Fruit fly (Drosophila melanogaster) whole organism, prepupa: Measurements from ENCODE around the gene Dnaaf6.
A peak's percentile ranks its signal among the peaks of the same experiment; 100 is the strongest.

ENCODE experiments used
- Blimp-1 ChIP-seq: fragments of 200-800 bp; sonication (Bioruptor generic); optimal IDR thresholded peaks from 3 replicates; lab custom pipeline; 2017; ENCODE audit warnings: missing biosample characterization, missing genetic modification characterization, mild to moderate bottlenecking, moderate library complexity, missing genetic modification reagents
- CG10669 ChIP-seq: fragments of 200-800 bp; sonication (Bioruptor generic); optimal IDR thresholded peaks from 3 replicates; lab custom pipeline; 2018; ENCODE audit warnings: missing biosample characterization, mild to moderate bottlenecking, missing genetic modification characterization, moderate library complexity
- CG11902 ChIP-seq: fragments of 200-800 bp; sonication (Bioruptor generic); optimal IDR thresholded peaks from 3 replicates; lab custom pipeline; 2016; ENCODE audit warnings: missing biosample characterization, missing genetic modification characterization
- CG15336 ChIP-seq: fragments of 200-800 bp; sonication (Bioruptor generic); IDR thresholded peaks from 2 replicates; pipeline ENCODE4 v1.3.6; 2022; ENCODE audit warnings: missing biosample characterization, missing genetic modification characterization
- CG16779 ChIP-seq: fragments of 200-800 bp; sonication (Bioruptor generic); optimal IDR thresholded peaks from 3 replicates; lab custom pipeline; 2017; ENCODE audit warnings: missing biosample characterization, mild to moderate bottlenecking, missing genetic modification characterization
- CG3032 ChIP-seq: fragments of 200-800 bp; optimal IDR thresholded peaks from 2 replicates; lab custom pipeline; 2019; ENCODE audit warnings: missing biosample characterization, mild to moderate bottlenecking, missing genetic modification characterization, moderate library complexity
- CG31627 ChIP-seq: fragments of 200-800 bp; sonication (Bioruptor generic); optimal IDR thresholded peaks from 3 replicates; lab custom pipeline; 2016; ENCODE audit warnings: missing biosample characterization, missing genetic modification characterization
- CG32006 ChIP-seq: fragments of 200-800 bp; sonication (Bioruptor generic); optimal IDR thresholded peaks from 3 replicates; lab custom pipeline; 2017; ENCODE audit warnings: missing biosample characterization, mild to moderate bottlenecking, missing genetic modification characterization
- CG34406 ChIP-seq: fragments of 200-800 bp; sonication (Bioruptor generic); optimal IDR thresholded peaks from 3 replicates; lab custom pipeline; 2016; ENCODE audit warnings: missing biosample characterization, missing genetic modification characterization
- CG3919 ChIP-seq: fragments of 200-800 bp; sonication (Bioruptor generic); optimal IDR thresholded peaks from 3 replicates; lab custom pipeline; 2016; ENCODE audit warnings: missing biosample characterization, missing genetic modification characterization
- CG4318 ChIP-seq: fragments of 200-800 bp; sonication (Bioruptor generic); optimal IDR thresholded peaks from 3 replicates; lab custom pipeline; 2017; ENCODE audit warnings: missing biosample characterization, mild to moderate bottlenecking, missing genetic modification characterization
- CG6163 ChIP-seq: fragments of 200-800 bp; sonication (Bioruptor generic); IDR thresholded peaks from 3 replicates; pipeline ENCODE4 v1.3.6; 2022; ENCODE audit warnings: missing biosample characterization, missing genetic modification characterization
- CG6792 ChIP-seq: fragments of 200-800 bp; sonication (Bioruptor generic); optimal IDR thresholded peaks from 3 replicates; lab custom pipeline; 2016; ENCODE audit warnings: missing biosample characterization, missing genetic modification characterization
- CG6808 ChIP-seq: fragments of 200-800 bp; sonication (Bioruptor generic); optimal IDR thresholded peaks from 3 replicates; lab custom pipeline; 2017; ENCODE audit warnings: missing biosample characterization, missing genetic modification characterization, mild to moderate bottlenecking, moderate library complexity, missing genetic modification reagents
- CG7368 ChIP-seq: fragments of 200-800 bp; sonication (Bioruptor generic); optimal IDR thresholded peaks from 3 replicates; lab custom pipeline; 2016; ENCODE audit warnings: missing biosample characterization, missing genetic modification characterization
- Eip75B ChIP-seq: fragments of 200-800 bp; sonication (Bioruptor generic); optimal IDR thresholded peaks from 3 replicates; lab custom pipeline; 2016; ENCODE audit warnings: missing biosample characterization, missing genetic modification characterization
- Eip78C ChIP-seq: fragments of 200-800 bp; sonication (Bioruptor generic); peaks from one replicate; lab custom pipeline; 2016; ENCODE audit warnings: missing biosample characterization, missing genetic modification characterization
- Eip93F ChIP-seq: fragments of 200-800 bp; sonication (Bioruptor generic); optimal IDR thresholded peaks from 2 replicates; lab custom pipeline; 2016; ENCODE audit warnings: missing biosample characterization, mild to moderate bottlenecking, missing genetic modification characterization
- Hr39 ChIP-seq: fragments of 200-800 bp; sonication (Bioruptor generic); optimal IDR thresholded peaks from 2 replicates; lab custom pipeline; 2016; ENCODE audit warnings: missing biosample characterization, missing genetic modification characterization
- Hr4 ChIP-seq: fragments of 200-800 bp; sonication (Bioruptor generic); optimal IDR thresholded peaks from 3 replicates; lab custom pipeline; 2016; ENCODE audit warnings: missing biosample characterization, missing genetic modification characterization
- Lpt ChIP-seq: fragments of 200-800 bp; sonication (Bioruptor generic); optimal IDR thresholded peaks from 3 replicates; lab custom pipeline; 2016; ENCODE audit warnings: missing biosample characterization, missing genetic modification characterization
- Met ChIP-seq: fragments of 200-800 bp; sonication (Bioruptor generic); optimal IDR thresholded peaks from 3 replicates; lab custom pipeline; 2016; ENCODE audit warnings: missing biosample characterization, missing genetic modification characterization
- Smox ChIP-seq: fragments of 200-800 bp; sonication (Bioruptor generic); optimal IDR thresholded peaks from 3 replicates; lab custom pipeline; 2016; ENCODE audit warnings: missing biosample characterization, missing genetic modification characterization
- Sox102F ChIP-seq: fragments of 200-800 bp; sonication (Bioruptor generic); optimal IDR thresholded peaks from 2 replicates; lab custom pipeline; 2016; ENCODE audit warnings: missing biosample characterization, mild to moderate bottlenecking, missing genetic modification characterization
- Sox14 ChIP-seq: fragments of 200-800 bp; sonication (Bioruptor generic); optimal IDR thresholded peaks from 3 replicates; lab custom pipeline; 2016; ENCODE audit warnings: missing biosample characterization, missing genetic modification characterization
- Sox15 ChIP-seq: fragments of 200-800 bp; sonication (Bioruptor generic); optimal IDR thresholded peaks from 3 replicates; lab custom pipeline; 2016; ENCODE audit warnings: missing biosample characterization, missing genetic modification characterization
- achi ChIP-seq: fragments of 200-800 bp; sonication (Bioruptor generic); optimal IDR thresholded peaks from 3 replicates; lab custom pipeline; 2016; ENCODE audit warnings: missing biosample characterization, missing genetic modification characterization
- acj6 ChIP-seq: fragments of 200-800 bp; sonication (Bioruptor generic); optimal IDR thresholded peaks from 3 replicates; lab custom pipeline; 2016; ENCODE audit warnings: missing biosample characterization, missing genetic modification characterization
- dac ChIP-seq: fragments of 200-800 bp; sonication (Bioruptor generic); optimal IDR thresholded peaks from 2 replicates; lab custom pipeline; 2017; ENCODE audit warnings: missing biosample characterization, mild to moderate bottlenecking, missing genetic modification characterization
- dsx ChIP-seq: fragments of 200-800 bp; optimal IDR thresholded peaks from 3 replicates; lab custom pipeline; 2019; ENCODE audit warnings: missing biosample characterization, mild to moderate bottlenecking, missing genetic modification characterization, moderate library complexity; ENCODE audit not compliant: poor library complexity, severe bottlenecking
- esn ChIP-seq: fragments of 200-800 bp; sonication (Bioruptor generic); optimal IDR thresholded peaks from 2 replicates; lab custom pipeline; 2016; ENCODE audit warnings: missing biosample characterization, mild to moderate bottlenecking, missing genetic modification characterization, moderate library complexity
- fkh ChIP-seq: fragments of 200-800 bp; sonication (Bioruptor generic); optimal IDR thresholded peaks from 3 replicates; lab custom pipeline; 2017; ENCODE audit warnings: missing biosample characterization, mild to moderate bottlenecking, missing genetic modification characterization, moderate library complexity
- lz ChIP-seq: fragments of 200-800 bp; sonication (Bioruptor generic); optimal IDR thresholded peaks from 3 replicates; lab custom pipeline; 2016; ENCODE audit warnings: missing biosample characterization, missing genetic modification characterization
- net ChIP-seq: fragments of 200-800 bp; sonication (Bioruptor generic); optimal IDR thresholded peaks from 3 replicates; lab custom pipeline; 2016; ENCODE audit warnings: missing biosample characterization, missing genetic modification characterization
- salr ChIP-seq, 2 experiments: fragments of 200-800 bp; sonication (Bioruptor generic); optimal IDR thresholded peaks; 3 replicates each; lab custom pipeline; 2016 to 2018; ENCODE audit warnings: missing biosample characterization in 2 of 2, missing genetic modification characterization in 2 of 2, mild to moderate bottlenecking in 1 of 2
- spab ChIP-seq: fragments of 200-800 bp; sonication (Bioruptor generic); optimal IDR thresholded peaks from 2 replicates; lab custom pipeline; 2017; ENCODE audit warnings: missing biosample characterization, mild to moderate bottlenecking, missing genetic modification characterization, missing genetic modification reagents
- ss ChIP-seq, 2 experiments: fragments of 200-800 bp; sonication (Bioruptor generic); optimal IDR thresholded peaks; 2 replicates in 1 of 2; 3 replicates in 1 of 2; lab custom pipeline; 2017 to 2018; ENCODE audit warnings: mild to moderate bottlenecking in 2 of 2, missing biosample characterization in 2 of 2, missing genetic modification characterization in 2 of 2, moderate library complexity in 1 of 2
- svp ChIP-seq: fragments of 200-800 bp; sonication (Bioruptor generic); peaks from one replicate; lab custom pipeline; 2016; ENCODE audit warnings: missing biosample characterization, missing genetic modification characterization
- topi ChIP-seq: fragments of 200-800 bp; sonication (Bioruptor generic); optimal IDR thresholded peaks from 3 replicates; lab custom pipeline; 2016; ENCODE audit warnings: missing biosample characterization, missing genetic modification characterization
- vri ChIP-seq: fragments of 200-800 bp; sonication (Bioruptor generic); optimal IDR thresholded peaks from 3 replicates; lab custom pipeline; 2016; ENCODE audit warnings: missing biosample characterization, mild to moderate bottlenecking, missing genetic modification characterization

Gene Dnaaf6

dm6 chr3L:14706461-14706880, 21.9 kb downstream of the Dnaaf6 start (continued):
- TF ChIP-seq fkh (GFP tag; lab: Kevin White, UChicago) (no peak), achi (GFP tag; lab: Kevin White, UChicago) (peak; percentile 26), CG3032 (no peak), Eip93F (GFP tag; lab: Kevin White, UChicago) (no peak), CG11902 (no peak), Sox102F (GFP tag; lab: Kevin White, UChicago) (no peak), topi (GFP tag; lab: Kevin White, UChicago) (peak; percentile 9)

DNA sequence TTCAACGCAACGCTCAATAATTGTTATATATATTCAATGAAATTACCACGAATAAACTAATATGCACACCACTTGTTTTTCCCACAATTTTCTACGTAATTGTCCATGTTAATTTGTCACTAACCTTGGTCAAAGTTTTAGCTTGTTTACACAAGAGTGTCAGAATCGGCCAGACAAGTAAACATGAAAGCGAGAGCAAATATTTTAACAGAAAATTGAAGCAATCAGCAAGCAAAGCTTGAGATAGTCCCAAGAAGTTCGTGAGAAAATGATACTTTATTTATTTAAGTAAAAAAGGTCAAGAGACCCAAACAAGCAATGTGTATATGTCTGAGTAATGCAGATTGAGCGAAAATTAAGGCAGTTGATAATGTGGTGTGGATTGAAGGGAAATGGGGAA, 23.5 kb downstream of the Dnaaf6 start:
- TF ChIP-seq acj6 (GFP tag; lab: Kevin White, UChicago) (no peak), Smox (GFP tag; lab: Kevin White, UChicago) (peak; percentile 22), net (GFP tag; lab: Kevin White, UChicago) (no peak), Met (GFP tag; lab: Kevin White, UChicago) (peak; percentile 42), CG34406 (GFP tag; lab: Kevin White, UChicago) (peak; percentile 21), achi (GFP tag; lab: Kevin White, UChicago) (no peak), CG11902 (no peak), topi (GFP tag; lab: Kevin White, UChicago) (peak; percentile 32), CG6792 (GFP tag; lab: Kevin White, UChicago) (peak; percentile 28), vri (peak; percentile 48), esn (GFP tag; lab: Kevin White, UChicago) (peak; percentile 46), CG7368 (GFP tag; lab: Kevin White, UChicago) (no peak), Sox102F (GFP tag; lab: Kevin White, UChicago) (peak; percentile 42), svp (peak; percentile 85), CG15336 (no peak), Eip78C (GFP tag; lab: Kevin White, UChicago) (peak; percentile 54), fkh (GFP tag; lab: Kevin White, UChicago) (peak; percentile 72), CG10669 (no peak), Blimp-1 (GFP tag; lab: Kevin White, UChicago) (peak; percentile 11)

DNA sequence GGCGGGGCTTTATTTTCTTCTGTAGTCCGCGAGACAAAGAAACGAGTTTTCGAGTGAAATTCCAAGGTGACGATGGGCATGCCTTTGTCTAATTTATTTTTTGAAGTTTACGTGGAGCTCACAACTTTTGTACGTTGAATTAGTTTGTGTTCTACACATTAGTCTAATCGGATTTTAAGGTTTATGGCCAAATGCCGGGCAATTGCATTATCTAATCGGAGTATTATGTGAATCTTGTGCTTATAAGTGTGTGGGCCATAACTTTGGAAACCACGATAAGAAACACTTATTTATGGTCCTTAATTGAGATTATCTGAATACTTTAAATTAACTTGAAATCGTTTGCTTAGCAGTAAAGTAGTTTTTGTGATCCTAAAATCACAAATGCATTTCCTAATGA, 28.2 kb downstream of the Dnaaf6 start:
- no peak for TF ChIP-seq CG32006
- TF ChIP-seq salr (GFP tag; optimal IDR thresholded peaks at IDR 0.05; lab: Kevin White, UChicago): no peak
- peak; percentile 56 for TF ChIP-seq vri

- no peak for TF ChIP-seq net (GFP tag; lab: Kevin White, UChicago)
- TF ChIP-seq vri: no peak
- no peak for TF ChIP-seq Eip78C (GFP tag; lab: Kevin White, UChicago)
- TF ChIP-seq svp: no peak
- no peak for TF ChIP-seq Lpt (GFP tag; lab: Kevin White, UChicago)
- no peak for TF ChIP-seq Eip93F (GFP tag; lab: Kevin White, UChicago)
- TF ChIP-seq Met (GFP tag; lab: Kevin White, UChicago): no peak
- TF ChIP-seq CG11902: no peak
These were observed 43.9 kb downstream of the Dnaaf6 start, which contains the start of gene CG13473 for dm6 chr3L:14728460-14728859. Gene CG13473, plus strand, starts transcription at chr3L:14728760.

dm6 chr3L:14731790-14732189, 47.2 kb downstream of the Dnaaf6 start:
- peak; percentile 22 for TF ChIP-seq net (GFP tag; lab: Kevin White, UChicago)
- TF ChIP-seq svp: no peak
- TF ChIP-seq CG11902: no peak
- TF ChIP-seq Sox15 (GFP tag; lab: Kevin White, UChicago): no peak
- peak; percentile 4 for TF ChIP-seq CG6808
- no peak for TF ChIP-seq CG6792 (GFP tag; lab: Kevin White, UChicago)
- TF ChIP-seq CG3919: peak; percentile 33
- no peak for TF ChIP-seq dac (GFP tag; lab: Kevin White, UChicago)
- TF ChIP-seq dsx (GFP tag; lab: Kevin White, UChicago): no peak
- TF ChIP-seq esn (GFP tag; lab: Kevin White, UChicago): no peak
- TF ChIP-seq Hr4: peak; percentile 25
- TF ChIP-seq Sox14 (GFP tag; lab: Kevin White, UChicago): no peak
- no peak for TF ChIP-seq salr (GFP tag; optimal IDR thresholded peaks at IDR 0.05; lab: Kevin White, UChicago)
- TF ChIP-seq CG10669: peak; percentile 38
- TF ChIP-seq topi (GFP tag; lab: Kevin White, UChicago): no peak
- peak; percentile 11 for TF ChIP-seq CG4318 (GFP tag; lab: Kevin White, UChicago)
- TF ChIP-seq lz: no peak
- TF ChIP-seq CG16779: peak; percentile 22
- TF ChIP-seq CG7368 (GFP tag; lab: Kevin White, UChicago): no peak
- no peak for TF ChIP-seq Met (GFP tag; lab: Kevin White, UChicago)
- TF ChIP-seq CG6163 (GFP tag; lab: Robert Waterston, UW): no peak
- peak; percentile 58 for TF ChIP-seq CG32006
- peak in 1 of 2 experiments; percentile 33 for TF ChIP-seq ss (GFP tag; optimal IDR thresholded peaks at IDR 0.05; lab: Kevin White, UChicago)
- TF ChIP-seq CG15336: peak; percentile 61
- TF ChIP-seq Hr39 (GFP tag; lab: Kevin White, UChicago): no peak
- no peak for TF ChIP-seq CG31627 (GFP tag; lab: Kevin White, UChicago)
- TF ChIP-seq spab (GFP tag; lab: Kevin White, UChicago): peak; percentile 19
- no peak for TF ChIP-seq Eip75B (GFP tag; lab: Kevin White, UChicago)
